Fruit fly (Drosophila melanogaster) whole organism, embryonic: Measurements from ENCODE around the gene Cdk5alpha.

ENCODE experiments used
- Awh ChIP-seq: fragments of 200-800 bp; sonication (Bioruptor generic); IDR thresholded peaks from 2 replicates; pipeline ENCODE4, ENCODE4 v1.3.6; 2022; ENCODE audit warnings: missing biosample characterization, missing genetic modification characterization
- CG10366 ChIP-seq: fragments of 200-800 bp; sonication (Bioruptor generic); IDR thresholded peaks from 2 replicates; pipeline ENCODE4 v1.3.6; 2022; ENCODE audit warnings: missing biosample characterization, missing genetic modification characterization
- CG12219 ChIP-seq: fragments of 200-800 bp; sonication (Bioruptor generic); optimal IDR thresholded peaks from 3 replicates; lab custom pipeline; 2018; ENCODE audit warnings: missing biosample characterization, mild to moderate bottlenecking, missing genetic modification characterization
- CG13287 ChIP-seq: fragments of 200-800 bp; sonication (Bioruptor generic); IDR thresholded peaks from 2 replicates; pipeline ENCODE4 v1.3.6; 2022; ENCODE audit warnings: missing biosample characterization, missing genetic modification characterization; ENCODE audit not compliant: partially characterized antibody
- CG17328 ChIP-seq: fragments of 200-800 bp; sonication (Bioruptor generic); IDR thresholded peaks from 2 replicates; pipeline ENCODE4 v1.3.6; 2022; ENCODE audit warnings: missing biosample characterization, missing genetic modification characterization
- CG18011 ChIP-seq: fragments of 200-800 bp; sonication (Bioruptor generic); optimal IDR thresholded peaks from 2 replicates; lab custom pipeline; 2017; ENCODE audit warnings: missing biosample characterization, missing genetic modification characterization, mild to moderate bottlenecking, moderate library complexity, missing genotype
- CG18764 ChIP-seq: fragments of 200-800 bp; sonication (Bioruptor generic); optimal IDR thresholded peaks from 3 replicates; lab custom pipeline; 2016; ENCODE audit warnings: missing biosample characterization, missing genetic modification characterization
- CG2199 ChIP-seq: fragments of 200-800 bp; sonication (Bioruptor generic); IDR thresholded peaks from 3 replicates; pipeline ENCODE4 v1.3.6; 2022; ENCODE audit warnings: missing biosample characterization, missing genetic modification characterization
- CG2875 ChIP-seq: fragments of 200-800 bp; sonication (Bioruptor generic); optimal IDR thresholded peaks from 2 replicates; lab custom pipeline; 2017; ENCODE audit warnings: missing biosample characterization, mild to moderate bottlenecking, missing genetic modification characterization, missing genetic modification reagents
- CG3065 ChIP-seq: fragments of 200-800 bp; sonication (Bioruptor generic); optimal IDR thresholded peaks from 2 replicates; lab custom pipeline; 2016; ENCODE audit warnings: missing biosample characterization, missing genetic modification characterization
- CG32767 ChIP-seq: fragments of 200-800 bp; sonication (Bioruptor generic); IDR thresholded peaks from 2 replicates; pipeline ENCODE4 v1.3.6; 2022; ENCODE audit warnings: missing biosample characterization, missing genetic modification characterization
- CG4360 ChIP-seq: fragments of 200-800 bp; sonication (Bioruptor generic); IDR thresholded peaks from 2 replicates; pipeline ENCODE4 v1.3.6; 2022; ENCODE audit warnings: missing biosample characterization, missing genetic modification characterization
- CG7271 ChIP-seq: fragments of 200-800 bp; sonication (Bioruptor generic); optimal IDR thresholded peaks from 2 replicates; lab custom pipeline; 2018; ENCODE audit warnings: missing biosample characterization, mild to moderate bottlenecking, missing genetic modification characterization, moderate library complexity
- CG8765 ChIP-seq: fragments of 200-800 bp; sonication (Bioruptor generic); IDR thresholded peaks from 2 replicates; pipeline ENCODE4 v1.3.6; 2022; ENCODE audit warnings: missing biosample characterization, missing genetic modification characterization
- CG9215 ChIP-seq: fragments of 200-800 bp; sonication (Bioruptor generic); IDR thresholded peaks from 2 replicates; pipeline ENCODE4 v1.3.6; 2022; ENCODE audit warnings: missing biosample characterization, missing genetic modification characterization
- CHES-1-like ChIP-seq: fragments of 200-800 bp; sonication (Bioruptor generic); optimal IDR thresholded peaks from 2 replicates; lab custom pipeline; 2016; ENCODE audit warnings: missing biosample characterization, missing genetic modification characterization
- D ChIP-seq, 2 experiments: fragments of 200-800 bp in 1 of 2; fragments of >200 bp in 1 of 2; sonication (Bioruptor generic) in 1 of 2; optimal IDR thresholded peaks; 2 replicates in 1 of 2; 3 replicates in 1 of 2; lab custom pipeline; 2017; ENCODE audit warnings: mild to moderate bottlenecking in 1 of 2, missing biosample characterization in 1 of 2, missing genetic modification characterization in 1 of 2, missing genetic modification reagents in 1 of 2
- Deaf1 ChIP-seq: fragments of 200-800 bp; optimal IDR thresholded peaks from 3 replicates; lab custom pipeline; 2019; ENCODE audit warnings: missing biosample characterization, mild to moderate bottlenecking, missing genetic modification characterization, moderate library complexity
- HLH4C ChIP-seq: fragments of 200-800 bp; sonication (Bioruptor generic); IDR thresholded peaks from 3 replicates; pipeline ENCODE4 v1.3.6; 2022; ENCODE audit warnings: missing biosample characterization, missing genetic modification characterization; ENCODE audit not compliant: partially characterized antibody
- Hand ChIP-seq: fragments of 200-800 bp; sonication (Bioruptor generic); optimal IDR thresholded peaks from 2 replicates; lab custom pipeline; 2017; ENCODE audit warnings: mild to moderate bottlenecking, missing biosample characterization, missing genetic modification reagents, missing genetic modification characterization
- Hmx ChIP-seq: fragments of 200-800 bp; sonication (Bioruptor generic); optimal IDR thresholded peaks from 2 replicates; lab custom pipeline; 2016; ENCODE audit warnings: missing biosample characterization, missing genetic modification characterization
- Kr ChIP-seq: fragments of 200-800 bp; sonication (Bioruptor generic); optimal IDR thresholded peaks from 2 replicates; lab custom pipeline; 2017; ENCODE audit warnings: missing biosample characterization, mild to moderate bottlenecking, missing genetic modification characterization
- Med ChIP-seq: fragments of 200-800 bp; sonication (Bioruptor generic); peaks from one replicate; lab custom pipeline; 2016; ENCODE audit warnings: missing biosample characterization, missing genetic modification characterization, mild to moderate bottlenecking, inconsistent platforms, moderate library complexity
- NC2β ChIP-seq: fragments of 200-800 bp; sonication (Bioruptor generic); optimal IDR thresholded peaks from 2 replicates; lab custom pipeline; 2016; ENCODE audit warnings: missing biosample characterization, missing genetic modification characterization
- Six4 ChIP-seq: fragments of 200-800 bp; sonication (Bioruptor generic); optimal IDR thresholded peaks from 2 replicates; lab custom pipeline; 2016; ENCODE audit warnings: missing biosample characterization, missing genetic modification characterization
- Sox100B ChIP-seq: fragments of 200-800 bp; sonication (Bioruptor generic); optimal IDR thresholded peaks from 3 replicates; lab custom pipeline; 2018; ENCODE audit warnings: missing biosample characterization, mild to moderate bottlenecking, missing genetic modification characterization
- ase ChIP-seq: fragments of 200-800 bp; sonication (Bioruptor generic); IDR thresholded peaks from 3 replicates; pipeline ENCODE4 v1.3.6; 2022; ENCODE audit warnings: missing biosample characterization, missing genetic modification characterization
- ato ChIP-seq: fragments of 200-800 bp; sonication (Bioruptor generic); IDR thresholded peaks from 2 replicates; pipeline ENCODE4 v1.3.6; 2022; ENCODE audit warnings: missing biosample characterization, missing genetic modification characterization; ENCODE audit not compliant: partially characterized antibody
- btn ChIP-seq: fragments of 200-800 bp; sonication (Bioruptor generic); optimal IDR thresholded peaks from 2 replicates; lab custom pipeline; 2016; ENCODE audit warnings: missing biosample characterization, missing genetic modification characterization
- dm ChIP-seq: fragments of 200-800 bp; sonication (Bioruptor generic); optimal IDR thresholded peaks from 3 replicates; lab custom pipeline; 2016; ENCODE audit warnings: missing biosample characterization, missing genetic modification characterization
- dmrt11E ChIP-seq: fragments of 200-800 bp; sonication (Bioruptor generic); optimal IDR thresholded peaks from 3 replicates; lab custom pipeline; 2018; ENCODE audit warnings: missing biosample characterization, mild to moderate bottlenecking, missing genetic modification characterization, moderate library complexity
- fu2 ChIP-seq: fragments of 200-800 bp; sonication (Bioruptor generic); optimal IDR thresholded peaks from 2 replicates; lab custom pipeline; 2016; ENCODE audit warnings: missing biosample characterization, missing genetic modification characterization
- gcm ChIP-seq: fragments of 200-800 bp; sonication (Bioruptor generic); optimal IDR thresholded peaks from 2 replicates; lab custom pipeline; 2019; ENCODE audit warnings: missing biosample characterization, mild to moderate bottlenecking, missing genetic modification characterization, moderate library complexity
- gem ChIP-seq: fragments of 200-800 bp; sonication (Bioruptor generic); optimal IDR thresholded peaks from 2 replicates; lab custom pipeline; 2019; ENCODE audit warnings: missing biosample characterization, mild to moderate bottlenecking, missing genetic modification characterization, moderate library complexity
- grau ChIP-seq: fragments of 200-800 bp; optimal IDR thresholded peaks from 3 replicates; lab custom pipeline; 2019; ENCODE audit warnings: missing biosample characterization, mild to moderate bottlenecking, missing genetic modification characterization, moderate library complexity
- h ChIP-seq: fragments of >200 bp; optimal IDR thresholded peaks from 2 replicates; lab custom pipeline; 2017
- hbn ChIP-seq: fragments of 200-800 bp; sonication (Bioruptor generic); IDR thresholded peaks from 2 replicates; pipeline ENCODE4 v1.3.6; 2022; ENCODE audit warnings: missing biosample characterization, missing genetic modification characterization; ENCODE audit not compliant: partially characterized antibody
- ind ChIP-seq: fragments of 200-800 bp; sonication (Bioruptor generic); optimal IDR thresholded peaks from 3 replicates; lab custom pipeline; 2016; ENCODE audit warnings: missing biosample characterization, missing genetic modification characterization
- lilli ChIP-seq: fragments of 200-800 bp; sonication (Bioruptor generic); optimal IDR thresholded peaks from 3 replicates; lab custom pipeline; 2016; ENCODE audit warnings: missing biosample characterization, missing genetic modification characterization
- mld ChIP-seq: fragments of 200-800 bp; sonication (Bioruptor generic); IDR thresholded peaks from 3 replicates; pipeline ENCODE4 v1.3.6; 2022; ENCODE audit warnings: missing biosample characterization, missing genetic modification characterization; ENCODE audit not compliant: partially characterized antibody
- nerfin-1 ChIP-seq: fragments of 200-800 bp; sonication (Bioruptor generic); optimal IDR thresholded peaks from 3 replicates; lab custom pipeline; 2019; ENCODE audit warnings: missing biosample characterization, mild to moderate bottlenecking, missing genetic modification characterization, moderate library complexity
- phol ChIP-seq: fragments of 200-800 bp; sonication (Bioruptor generic); optimal IDR thresholded peaks from 3 replicates; lab custom pipeline; 2018; ENCODE audit warnings: missing biosample characterization, mild to moderate bottlenecking, missing genetic modification characterization, moderate library complexity
- prd ChIP-seq, 3 experiments: fragments of >200 bp in 2 of 3; fragments of 200-800 bp in 1 of 3; sonication (Bioruptor generic) in 1 of 3; optimal IDR thresholded peaks in 2 of 3; IDR thresholded peaks in 1 of 3; 2 replicates in 2 of 3; 3 replicates in 1 of 3; pipeline versions ENCODE4 v1.3.6 to Lab custom; 2017 to 2022; ENCODE audit warnings: missing biosample characterization in 1 of 3, missing genetic modification characterization in 1 of 3
- sens ChIP-seq: fragments of 200-800 bp; sonication (Bioruptor generic); peaks from one replicate; lab custom pipeline; 2016; ENCODE audit warnings: missing biosample characterization, missing genetic modification characterization
- sima ChIP-seq: fragments of 200-800 bp; sonication (Bioruptor generic); optimal IDR thresholded peaks from 2 replicates; lab custom pipeline; 2016; ENCODE audit warnings: missing biosample characterization, missing genetic modification characterization
- sqz ChIP-seq: fragments of 200-800 bp; sonication (Bioruptor generic); optimal IDR thresholded peaks from 3 replicates; lab custom pipeline; 2018; ENCODE audit warnings: missing biosample characterization, mild to moderate bottlenecking, missing genetic modification characterization
- sug ChIP-seq: fragments of 200-800 bp; optimal IDR thresholded peaks from 2 replicates; lab custom pipeline; 2019; ENCODE audit warnings: missing biosample characterization, mild to moderate bottlenecking, missing genetic modification characterization, moderate library complexity
- trem ChIP-seq: fragments of 200-800 bp; optimal IDR thresholded peaks from 3 replicates; lab custom pipeline; 2019; ENCODE audit warnings: missing biosample characterization, mild to moderate bottlenecking, missing genetic modification characterization, moderate library complexity
- z ChIP-seq: fragments of 200-800 bp; sonication (Bioruptor generic); IDR thresholded peaks from 3 replicates; pipeline ENCODE4 v1.3.6; 2022; ENCODE audit warnings: missing biosample characterization, missing genetic modification characterization

Cdk5alpha gene

dm6 chr2L:10310614-10311382 lies at the start of gene Cdk5alpha (continued):
- TF ChIP-seq Sox100B (GFP tag; lab: Kevin White, UChicago), result no peak
- TF ChIP-seq dm (GFP tag; lab: Kevin White, UChicago), result no peak
- no peak for TF ChIP-seq Awh (GFP tag; lab: Robert Waterston, UW)
- TF ChIP-seq HLH4C (GFP tag; lab: Robert Waterston, UW), result no peak
- TF ChIP-seq lilli, result peak; percentile 24
- TF ChIP-seq Six4 (GFP tag; lab: Kevin White, UChicago), result no peak
- TF ChIP-seq mld (GFP tag; lab: Robert Waterston, UW), result no peak
- no peak for TF ChIP-seq ind
- TF ChIP-seq CG10366, result no peak
- TF ChIP-seq Med (GFP tag; lab: Kevin White, UChicago), result peak; percentile 79
- TF ChIP-seq trem, result peak; percentile 31
- no peak for TF ChIP-seq CG3065 (GFP tag; lab: Kevin White, UChicago)
- no peak for TF ChIP-seq phol (tag; lab: Kevin White, UChicago)
- TF ChIP-seq Kr (GFP tag; lab: Kevin White, UChicago), result no peak
- TF ChIP-seq sug (tag; lab: Kevin White, UChicago), result no peak
- no peak for TF ChIP-seq Hand (GFP tag; lab: Kevin White, UChicago)
- no peak for TF ChIP-seq gcm
- TF ChIP-seq NC2β (GFP tag; lab: Kevin White, UChicago), result no peak
- TF ChIP-seq CG2199, result no peak
- no peak for TF ChIP-seq sqz
- no peak for TF ChIP-seq z (GFP tag; lab: Robert Waterston, UW)
- TF ChIP-seq CG9215 (GFP tag; lab: Robert Waterston, UW), result no peak
- no peak for TF ChIP-seq hbn (GFP tag; lab: Robert Waterston, UW)
- TF ChIP-seq btn (GFP tag; lab: Kevin White, UChicago), result no peak
- TF ChIP-seq CG17328 (GFP tag; lab: Robert Waterston, UW), result no peak
- peak; percentile 85 for TF ChIP-seq sens (GFP tag; lab: Kevin White, UChicago)
- no peak for TF ChIP-seq CG2875
- TF ChIP-seq CG13287 (GFP tag; lab: Robert Waterston, UW), result peak; percentile 22; the same call in 1 of the 2 replicates
- no peak for TF ChIP-seq CG8765 (GFP tag; lab: Robert Waterston, UW)
- TF ChIP-seq gem (tag; lab: Kevin White, UChicago), result no peak
- TF ChIP-seq CHES-1-like (GFP tag; lab: Kevin White, UChicago), result peak; percentile 21
- TF ChIP-seq nerfin-1, result peak; percentile 22
- TF ChIP-seq CG4360, result no peak
- TF ChIP-seq ase, result no peak
- no peak for TF ChIP-seq dmrt11E (tag; lab: Kevin White, UChicago)
- no peak for TF ChIP-seq CG7271 (tag; lab: Kevin White, UChicago)
- TF ChIP-seq ato (GFP tag; lab: Robert Waterston, UW), result no peak
- no peak for TF ChIP-seq Deaf1
- no peak for TF ChIP-seq grau
- TF ChIP-seq h (lab: Kevin White, UChicago), result no peak
- no peak for TF ChIP-seq CG18011 (GFP tag; lab: Kevin White, UChicago)
- no peak for TF ChIP-seq CG18764
- no peak for TF ChIP-seq D (optimal IDR thresholded peaks at IDR 0.05; lab: Kevin White, UChicago)
- TF ChIP-seq D (GFP tag; optimal IDR thresholded peaks at IDR 0.05; lab: Kevin White, UChicago), result no peak
- no peak for TF ChIP-seq CG12219
- no peak for TF ChIP-seq CG32767
- no peak for TF ChIP-seq sima (GFP tag; lab: Kevin White, UChicago)
- no peak for TF ChIP-seq prd (optimal IDR thresholded peaks at IDR 0.05; lab: Kevin White, UChicago)
- no peak for TF ChIP-seq prd (GFP tag; IDR thresholded peaks at IDR 0.05; lab: Robert Waterston, UW)
- TF ChIP-seq Hmx, result no peak
- TF ChIP-seq fu2 (GFP tag; lab: Kevin White, UChicago), result no peak
